Worm (Caenorhabditis elegans) whole organism, early embryonic: ENCODE measurements around the gene nhr-197.
"Not testable (repeated sequence)": the region's sequence is repeated elsewhere in the genome, so short reads cannot be mapped to it uniquely, and the experiment has no call there.

Experiments used
- B0310.2 ChIP-seq: sonication (generic microtip); optimal IDR thresholded peaks from 2 replicates; lab custom pipeline; 2016; ENCODE audit warnings: mild to moderate bottlenecking, missing genetic modification characterization, missing compliant biosample characterization
- F13C5.2 ChIP-seq: sonication (generic microtip); optimal IDR thresholded peaks from 2 replicates; lab custom pipeline; 2017; ENCODE audit warnings: mild to moderate bottlenecking, missing genetic modification characterization, inconsistent platforms, missing compliant biosample characterization
- aly-1 ChIP-seq: sonication (generic microtip); optimal IDR thresholded peaks from 2 replicates; lab custom pipeline; 2016; ENCODE audit warnings: missing genetic modification characterization, missing compliant biosample characterization
- ama-1 ChIP-seq: fragments of 150-350 bp; optimal IDR thresholded peaks from 2 replicates; lab custom pipeline; 2014
- ceh-13 ChIP-seq: fragments of 200-800 bp; sonication (Bioruptor generic); optimal IDR thresholded peaks from 2 replicates; lab custom pipeline; 2018; ENCODE audit warnings: mild to moderate bottlenecking, missing genetic modification characterization, missing compliant biosample characterization
- ceh-36 ChIP-seq: sonication (generic microtip); optimal IDR thresholded peaks from 2 replicates; lab custom pipeline; 2016; ENCODE audit warnings: missing genetic modification characterization, inconsistent platforms, missing compliant biosample characterization
- ets-7 ChIP-seq: sonication (generic microtip); optimal IDR thresholded peaks from 2 replicates; lab custom pipeline; 2016; ENCODE audit warnings: missing genotype, missing genetic modification characterization, missing compliant biosample characterization
- flt-1 ChIP-seq: fragments of 200-800 bp; sonication (Bioruptor generic); IDR thresholded peaks from 2 replicates; pipeline ENCODE4 v1.3.6; 2022; ENCODE audit warnings: missing genetic modification characterization, missing compliant biosample characterization
- hmbx-1 ChIP-seq: sonication (generic microtip); optimal IDR thresholded peaks from 2 replicates; lab custom pipeline; 2016; ENCODE audit warnings: mild to moderate bottlenecking, missing genetic modification characterization, missing compliant biosample characterization
- hmg-4 ChIP-seq: fragments of 200-800 bp; sonication (Bioruptor generic); optimal IDR thresholded peaks from 2 replicates; lab custom pipeline; 2018; ENCODE audit warnings: mild to moderate bottlenecking, missing genetic modification characterization, missing compliant biosample characterization
- hnd-1 ChIP-seq: sonication (generic microtip); optimal IDR thresholded peaks from 2 replicates; lab custom pipeline; 2016; ENCODE audit warnings: missing genetic modification characterization, missing compliant biosample characterization
- pes-1 ChIP-seq: fragments of 200-800 bp; sonication (Bioruptor generic); IDR thresholded peaks from 2 replicates; pipeline ENCODE4 v1.3.6; 2022; ENCODE audit warnings: missing genetic modification reagents, missing genetic modification characterization, missing compliant biosample characterization
- scrt-1 ChIP-seq: fragments of 200-800 bp; sonication (Bioruptor generic); IDR thresholded peaks from 2 replicates; pipeline ENCODE4 v1.3.6; 2022; ENCODE audit warnings: missing genetic modification characterization, missing compliant biosample characterization
- sea-1 ChIP-seq: fragments of 200-800 bp; sonication (Bioruptor generic); conservative IDR thresholded peaks from 2 replicates; pipeline ENCODE4 v1.3.6; 2022; ENCODE audit warnings: missing genetic modification characterization, missing compliant biosample characterization
- tbx-11 ChIP-seq: fragments of 200-800 bp; sonication (Bioruptor generic); IDR thresholded peaks from 2 replicates; pipeline ENCODE4 v1.3.6; 2022; ENCODE audit warnings: missing genetic modification characterization, missing compliant biosample characterization
- tbx-37 ChIP-seq: fragments of 200-800 bp; sonication (Bioruptor generic); conservative IDR thresholded peaks from 2 replicates; pipeline ENCODE4 v1.3.6; 2022; ENCODE audit warnings: missing genetic modification reagents, missing genetic modification characterization, missing compliant biosample characterization
- tra-4 ChIP-seq: sonication (generic microtip); optimal IDR thresholded peaks from 2 replicates; lab custom pipeline; 2017; ENCODE audit warnings: missing genetic modification characterization, missing compliant biosample characterization

The nhr-197 gene

DNA sequence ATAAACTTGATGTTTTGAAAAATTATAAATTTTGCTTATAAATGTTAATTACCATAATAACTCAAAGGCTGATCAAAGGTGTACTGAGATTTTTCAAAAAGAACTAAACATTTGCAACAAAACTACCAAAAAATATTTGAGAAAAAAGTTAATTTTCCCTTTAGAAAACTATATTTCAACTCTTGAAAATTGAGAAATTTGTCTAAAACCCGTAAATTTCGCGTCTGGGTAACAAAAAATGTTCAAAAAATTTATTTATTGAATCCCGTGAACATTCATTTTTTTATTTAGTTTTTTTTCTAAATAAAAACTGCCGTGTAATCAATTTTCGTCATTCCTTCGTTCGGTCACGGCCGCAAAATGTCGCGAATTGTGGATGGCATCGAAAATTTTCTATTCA lies 17.6 kb upstream of the nhr-197 start, which contains the start of gene K06B4.15:
K06B4.15 (plus strand) TSS at position 301 of the 400 bp plus-strand sequence.
- not testable (repeated sequence) for TF ChIP-seq scrt-1 (GFP tag; lab: Robert Waterston, UW); tbx-37; hnd-1 (tag; lab: Kevin White, UChicago)

ce11 chrV:15673707-15674106 lies 14.1 kb upstream of the nhr-197 start, which contains the start of gene nhr-51:
Gene nhr-51, plus strand, starts transcription at chrV:15674007.
- no peak for TF ChIP-seq tbx-37
- no peak for TF ChIP-seq pes-1 (GFP tag; lab: Robert Waterston, UW)
- no peak for TF ChIP-seq ceh-13 (GFP tag; lab: Kevin White, UChicago)
- TF ChIP-seq scrt-1 (GFP tag; lab: Robert Waterston, UW), result no peak
- no peak for TF ChIP-seq flt-1 (GFP tag; lab: Robert Waterston, UW)
- TF ChIP-seq ama-1 (lab: Kevin White, UChicago), result no peak
- TF ChIP-seq hmbx-1 (tag; lab: Kevin White, UChicago), result no peak

DNA sequence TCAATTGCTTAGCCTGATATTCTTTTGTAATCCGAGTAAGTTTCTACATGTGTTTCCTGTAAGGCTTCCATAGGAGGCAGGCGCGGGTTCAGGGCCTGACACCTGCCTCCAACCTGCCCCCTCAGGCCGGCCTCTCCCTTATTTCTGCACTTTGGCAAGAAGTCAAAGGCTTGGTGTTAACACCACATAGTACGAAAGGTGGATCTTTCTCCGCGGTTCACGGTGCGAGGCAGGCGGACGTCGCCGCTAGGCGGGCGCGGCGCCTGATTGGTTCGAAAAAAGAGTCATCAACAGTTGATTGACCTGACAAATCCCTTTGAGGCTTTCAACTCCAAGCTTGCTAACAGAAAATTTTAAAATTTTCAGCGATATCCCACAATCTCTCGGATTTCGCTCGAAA lies 12.9 kb upstream of the nhr-197 start:
- TF ChIP-seq ama-1 (lab: Kevin White, UChicago) (no peak), ceh-13 (GFP tag; lab: Kevin White, UChicago) (no peak), tbx-11 (GFP tag; lab: Robert Waterston, UW) (no peak), scrt-1 (GFP tag; lab: Robert Waterston, UW) (no peak), pes-1 (GFP tag; lab: Robert Waterston, UW) (no peak), hnd-1 (tag; lab: Kevin White, UChicago) (no peak), ets-7 (tag; lab: Kevin White, UChicago) (no peak), tra-4 (tag; lab: Kevin White, UChicago) (no peak), F13C5.2 (tag; lab: Kevin White, UChicago) (no peak)

- TF ChIP-seq ceh-36 (tag; lab: Kevin White, UChicago), result no peak
- no peak for TF ChIP-seq tbx-37
- no peak for TF ChIP-seq ceh-13 (GFP tag; lab: Kevin White, UChicago)
- TF ChIP-seq tra-4 (tag; lab: Kevin White, UChicago), result no peak
- no peak for TF ChIP-seq hmbx-1 (tag; lab: Kevin White, UChicago)
- TF ChIP-seq tbx-11 (GFP tag; lab: Robert Waterston, UW), result no peak
- TF ChIP-seq ama-1 (lab: Kevin White, UChicago), result no peak
- TF ChIP-seq ets-7 (tag; lab: Kevin White, UChicago), result no peak
- no peak for TF ChIP-seq flt-1 (GFP tag; lab: Robert Waterston, UW)
- TF ChIP-seq F13C5.2 (tag; lab: Kevin White, UChicago), result no peak
- no peak for TF ChIP-seq sea-1 (GFP tag; lab: Robert Waterston, UW)
- TF ChIP-seq hmg-4 (GFP tag; lab: Kevin White, UChicago), result no peak
- TF ChIP-seq aly-1 (tag; lab: Kevin White, UChicago), result no peak
- no peak for TF ChIP-seq B0310.2 (tag; lab: Kevin White, UChicago)
Observed at ce11 chrV:15677222-15677621, 10.5 kb upstream of the nhr-197 start, which contains the start of gene nhr-52. Gene nhr-52, plus strand, starts transcription at chrV:15677522.

DNA sequence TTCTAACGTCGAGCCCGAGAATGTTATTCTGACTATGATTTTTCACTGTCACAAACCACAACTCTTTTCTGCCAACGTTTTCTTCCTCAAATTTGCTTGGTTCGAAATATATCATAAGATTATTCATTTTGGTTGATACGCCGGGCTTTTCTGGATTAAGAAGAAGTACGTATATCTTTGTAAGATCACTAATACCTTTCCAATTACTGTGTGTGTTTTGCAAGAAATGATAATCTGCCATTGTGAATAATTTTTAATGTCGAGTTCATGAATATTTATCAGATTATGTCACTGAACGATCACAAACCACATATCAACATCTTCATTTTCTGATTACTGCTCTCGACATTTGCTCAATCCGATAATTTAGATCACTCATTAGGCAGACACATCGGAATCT lies 2.2 kb upstream of the nhr-197 start, which contains the start of gene nhr-196:
nhr-196 (plus strand) TSS at position 118 of the 400 bp plus-strand sequence.
- no peak for TF ChIP-seq tra-4 (tag; lab: Kevin White, UChicago)
- TF ChIP-seq flt-1 (GFP tag; lab: Robert Waterston, UW), result no peak
- TF ChIP-seq aly-1 (tag; lab: Kevin White, UChicago), result no peak

- no peak for TF ChIP-seq ceh-13 (GFP tag; lab: Kevin White, UChicago)
- TF ChIP-seq ama-1 (lab: Kevin White, UChicago), result no peak
- no peak for TF ChIP-seq tra-4 (tag; lab: Kevin White, UChicago)
- TF ChIP-seq flt-1 (GFP tag; lab: Robert Waterston, UW), result no peak
- TF ChIP-seq ceh-36 (tag; lab: Kevin White, UChicago), result no peak
- no peak for TF ChIP-seq scrt-1 (GFP tag; lab: Robert Waterston, UW)
- no peak for TF ChIP-seq aly-1 (tag; lab: Kevin White, UChicago)
- TF ChIP-seq sea-1 (GFP tag; lab: Robert Waterston, UW), result no peak
- no peak for TF ChIP-seq tbx-11 (GFP tag; lab: Robert Waterston, UW)
Observed at ce11 chrV:15689952-15690351, 2.2 kb downstream of the nhr-197 start, which contains the start of gene nhr-268. Gene nhr-268, plus strand, starts transcription at chrV:15690252.

DNA sequence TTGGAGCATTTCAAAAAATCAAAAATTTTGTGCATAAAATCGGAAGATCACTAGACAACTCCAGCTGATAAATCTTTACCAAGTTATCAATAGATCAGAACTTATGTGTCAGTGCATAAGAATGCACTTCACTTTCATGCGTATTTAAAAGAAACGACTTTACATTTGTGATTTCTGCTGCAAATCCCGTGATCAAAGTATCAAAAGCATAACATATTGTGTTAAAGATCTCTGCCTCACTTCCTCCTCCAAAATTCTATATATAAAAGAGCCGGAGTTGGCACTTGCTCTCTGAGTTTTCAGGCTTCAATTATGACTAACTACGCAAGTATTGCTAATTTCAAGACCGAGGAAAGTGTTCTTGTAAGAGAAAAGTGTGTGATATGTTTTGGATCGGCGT lies 5.9 kb downstream of the nhr-197 start, which contains the start of gene nhr-198:
nhr-198 (plus strand) TSS at position 313 of the 400 bp plus-strand sequence.
- TF ChIP-seq ceh-36 (tag; lab: Kevin White, UChicago) (no peak), ama-1 (lab: Kevin White, UChicago) (no peak), tbx-37 (no peak), hnd-1 (tag; lab: Kevin White, UChicago) (no peak), ets-7 (tag; lab: Kevin White, UChicago) (no peak), tra-4 (tag; lab: Kevin White, UChicago) (no peak), flt-1 (GFP tag; lab: Robert Waterston, UW) (no peak), hmbx-1 (tag; lab: Kevin White, UChicago) (no peak), ceh-13 (GFP tag; lab: Kevin White, UChicago) (no peak), B0310.2 (tag; lab: Kevin White, UChicago) (no peak), aly-1 (tag; lab: Kevin White, UChicago) (no peak), sea-1 (GFP tag; lab: Robert Waterston, UW) (no peak), F13C5.2 (tag; lab: Kevin White, UChicago) (no peak), pes-1 (GFP tag; lab: Robert Waterston, UW) (no peak), hmg-4 (GFP tag; lab: Kevin White, UChicago) (no peak), tbx-11 (GFP tag; lab: Robert Waterston, UW) (no peak), scrt-1 (GFP tag; lab: Robert Waterston, UW) (no peak)
